Fruit fly (Drosophila melanogaster) Kc167 (cell line): Measurements from ENCODE around the gene RpS6.

Experiments used
- Myc ChIP-seq: fragments of >200 bp; optimal IDR thresholded peaks from 2 replicates; lab custom pipeline; 2017; ENCODE audit warnings: missing external identifiers
- Sin3A ChIP-seq: fragments of >200 bp; optimal IDR thresholded peaks from 2 replicates; lab custom pipeline; 2018; ENCODE audit warnings: missing external identifiers
- h ChIP-seq: fragments of >200 bp; optimal IDR thresholded peaks from 3 replicates; lab custom pipeline; 2018; ENCODE audit warnings: missing external identifiers
- insv ChIP-seq: fragments of >200 bp; optimal IDR thresholded peaks from 3 replicates; lab custom pipeline; 2018; ENCODE audit warnings: missing external identifiers
- psq ChIP-seq: fragments of >200 bp; optimal IDR thresholded peaks from 2 replicates; lab custom pipeline; 2017; ENCODE audit warnings: missing external identifiers
- ttk ChIP-seq: sonication (Bioruptor generic); optimal IDR thresholded peaks from 2 replicates; lab custom pipeline; 2017; ENCODE audit warnings: missing external identifiers

RpS6 gene

dm6 chrX:7892539-7892899 is 8.6 kb downstream of the RpS6 start:
- TF ChIP-seq h (no peak), psq (lab: Kevin White, UChicago) (no peak), Myc (lab: Kevin White, UChicago) (no peak), ttk (lab: Kevin White, UChicago) (no peak), Sin3A (lab: Kevin White, UChicago) (no peak), insv (lab: Kevin White, UChicago) (no peak)

- TF ChIP-seq psq (lab: Kevin White, UChicago) (no peak), ttk (lab: Kevin White, UChicago) (no peak)
These were observed 9.3 kb downstream of the RpS6 start, which contains the start of gene Nek2 for dm6 chrX:7891596-7892538. TSS of gene Nek2 (minus strand) at chrX:7891646.

dm6 chrX:7888386-7889024 is 12.6 kb downstream of the RpS6 start, which contains the start of gene Acat1:
TSS of gene Acat1 (minus strand) at chrX:7888785.
- TF ChIP-seq h (no peak), insv (lab: Kevin White, UChicago) (no peak), ttk (lab: Kevin White, UChicago) (no peak), Myc (lab: Kevin White, UChicago) (no peak)

dm6 chrX:7884360-7884759 is 16.8 kb downstream of the RpS6 start, which contains the start of gene Ir7g:
TSS of gene Ir7g (plus strand) at chrX:7884660.
- TF ChIP-seq h (no peak), psq (lab: Kevin White, UChicago) (no peak), insv (lab: Kevin White, UChicago) (no peak), Myc (lab: Kevin White, UChicago) (no peak), Sin3A (lab: Kevin White, UChicago) (no peak), ttk (lab: Kevin White, UChicago) (no peak)

dm6 chrX:7883926-7884325 is 17.2 kb downstream of the RpS6 start, which contains the start of gene Ir7f:
TSS of gene Ir7f (minus strand) at chrX:7884026.
- no peak for TF ChIP-seq h
- no peak for TF ChIP-seq psq (lab: Kevin White, UChicago)
- TF ChIP-seq ttk (lab: Kevin White, UChicago): no peak
- TF ChIP-seq Sin3A (lab: Kevin White, UChicago): no peak
- TF ChIP-seq insv (lab: Kevin White, UChicago): no peak
- TF ChIP-seq Myc (lab: Kevin White, UChicago): no peak

- no peak for TF ChIP-seq psq (lab: Kevin White, UChicago)
- TF ChIP-seq insv (lab: Kevin White, UChicago): no peak
- no peak for TF ChIP-seq Myc (lab: Kevin White, UChicago)
- no peak for TF ChIP-seq h
- TF ChIP-seq ttk (lab: Kevin White, UChicago): no peak
- no peak for TF ChIP-seq Sin3A (lab: Kevin White, UChicago)
These were observed 19.6 kb downstream of the RpS6 start, which contains the start of gene Ir7e for dm6 chrX:7881579-7881978. TSS of gene Ir7e (minus strand) at chrX:7881679.

dm6 chrX:7878736-7879135 is 22.4 kb downstream of the RpS6 start, which contains the start of gene Ir7d:
TSS of gene Ir7d (minus strand) at chrX:7878836.
- TF ChIP-seq Myc (lab: Kevin White, UChicago) (no peak), ttk (lab: Kevin White, UChicago) (no peak), psq (lab: Kevin White, UChicago) (no peak), insv (lab: Kevin White, UChicago) (no peak), h (no peak), Sin3A (lab: Kevin White, UChicago) (no peak)

- TF ChIP-seq ttk (lab: Kevin White, UChicago) (no peak), Sin3A (lab: Kevin White, UChicago) (no peak)
These were observed 27.0 kb downstream of the RpS6 start, which contains the start of gene Ir7c for dm6 chrX:7874094-7874493. TSS of gene Ir7c (plus strand) at chrX:7874394.

- no peak for TF ChIP-seq ttk (lab: Kevin White, UChicago)
- no peak for TF ChIP-seq Sin3A (lab: Kevin White, UChicago)
- no peak for TF ChIP-seq h
- no peak for TF ChIP-seq insv (lab: Kevin White, UChicago)
- no peak for TF ChIP-seq Myc (lab: Kevin White, UChicago)
- TF ChIP-seq psq (lab: Kevin White, UChicago): no peak
These were observed 27.8 kb downstream of the RpS6 start, which contains the start of gene dec for dm6 chrX:7873172-7873930. TSS of gene dec (minus strand) at chrX:7873222.

- no peak for TF ChIP-seq h
- TF ChIP-seq ttk (lab: Kevin White, UChicago): no peak
- TF ChIP-seq Myc (lab: Kevin White, UChicago): no peak
- TF ChIP-seq Sin3A (lab: Kevin White, UChicago): no peak
- TF ChIP-seq insv (lab: Kevin White, UChicago): no peak
- TF ChIP-seq psq (lab: Kevin White, UChicago): no peak
These were observed 34.3 kb downstream of the RpS6 start, which contains the start of gene Ir7b for dm6 chrX:7866868-7867267. TSS of gene Ir7b (minus strand) at chrX:7866968.

- TF ChIP-seq Sin3A (lab: Kevin White, UChicago): no peak
- TF ChIP-seq h: no peak
- no peak for TF ChIP-seq ttk (lab: Kevin White, UChicago)
- TF ChIP-seq insv (lab: Kevin White, UChicago): no peak
- no peak for TF ChIP-seq Myc (lab: Kevin White, UChicago)
- no peak for TF ChIP-seq psq (lab: Kevin White, UChicago)
These were observed 43.3 kb downstream of the RpS6 start, which contains the start of gene CG1409 for dm6 chrX:7857873-7858272. TSS of gene CG1409 (plus strand) at chrX:7858173.
